Worm (Caenorhabditis elegans) whole organism, L2 larva: ENCODE measurements around the gene T02H6.8.
A peak's percentile ranks its signal among the peaks of the same experiment; 100 is the strongest.

ENCODE experiments used
- C34F6.9 ChIP-seq: fragments of 150-350 bp; optimal IDR thresholded peaks from 2 replicates; lab custom pipeline; 2014; ENCODE audit warnings: missing biosample characterization, missing genetic modification characterization
- F13H6.1 ChIP-seq: sonication (generic microtip); optimal IDR thresholded peaks from 2 replicates; lab custom pipeline; 2016; ENCODE audit warnings: missing genetic modification characterization, missing compliant biosample characterization
- R02D3.7 ChIP-seq: fragments of 150-350 bp; optimal IDR thresholded peaks from 2 replicates; lab custom pipeline; 2014; ENCODE audit warnings: missing biosample characterization, missing genetic modification characterization
- Y55F3AM.14 ChIP-seq: fragments of 200-800 bp; sonication (Bioruptor generic); optimal IDR thresholded peaks from 2 replicates; lab custom pipeline; 2018; ENCODE audit warnings: mild to moderate bottlenecking, missing genetic modification characterization, missing compliant biosample characterization
- alr-1 ChIP-seq: fragments of 150-350 bp; optimal IDR thresholded peaks from 2 replicates; lab custom pipeline; 2014; ENCODE audit warnings: missing biosample characterization, missing genetic modification characterization
- ama-1 ChIP-seq: fragments of 150-350 bp; optimal IDR thresholded peaks from 2 replicates; lab custom pipeline; 2018; ENCODE audit warnings: inconsistent platforms
- blmp-1 ChIP-seq: sonication (generic microtip); optimal IDR thresholded peaks from 2 replicates; lab custom pipeline; 2017; ENCODE audit warnings: missing genetic modification characterization, mild to moderate bottlenecking, missing compliant biosample characterization, antibody characterized with exemption, moderate library complexity; ENCODE audit not compliant: insufficient read depth
- ceh-16 ChIP-seq: fragments of 150-350 bp; optimal IDR thresholded peaks from 2 replicates; lab custom pipeline; 2014; ENCODE audit warnings: missing biosample characterization, missing genetic modification characterization
- ceh-82 ChIP-seq: fragments of 150-350 bp; optimal IDR thresholded peaks from 2 replicates; lab custom pipeline; 2014; ENCODE audit warnings: missing biosample characterization, missing genetic modification characterization
- crh-2 ChIP-seq: sonication (generic microtip); optimal IDR thresholded peaks from 2 replicates; lab custom pipeline; 2017; ENCODE audit warnings: missing biosample characterization, missing genetic modification characterization
- egl-27 ChIP-seq: sonication (generic microtip); optimal IDR thresholded peaks from 3 replicates; lab custom pipeline; 2017; ENCODE audit warnings: missing biosample characterization, missing genetic modification reagents, missing genetic modification characterization
- elt-3 ChIP-seq: sonication (generic microtip); optimal IDR thresholded peaks from 2 replicates; lab custom pipeline; 2017; ENCODE audit warnings: missing biosample characterization, missing genetic modification characterization
- fos-1 ChIP-seq: fragments of 150-350 bp; optimal IDR thresholded peaks from 2 replicates; lab custom pipeline; 2014; ENCODE audit warnings: missing biosample characterization, missing genetic modification characterization
- gmeb-1 ChIP-seq: fragments of 150-350 bp; optimal IDR thresholded peaks from 2 replicates; lab custom pipeline; 2014; ENCODE audit warnings: missing biosample characterization, missing genetic modification characterization
- lin-13 ChIP-seq: fragments of 150-350 bp; optimal IDR thresholded peaks from 2 replicates; lab custom pipeline; 2014; ENCODE audit warnings: missing biosample characterization, missing genetic modification reagents, missing genetic modification characterization
- lin-39 ChIP-seq: fragments of 150-350 bp; optimal IDR thresholded peaks from 2 replicates; lab custom pipeline; 2014; ENCODE audit warnings: missing biosample characterization, missing genetic modification reagents, missing genetic modification characterization
- lsy-2 ChIP-seq, 2 experiments: fragments of 150-350 bp in 1 of 2; sonication (generic microtip) in 1 of 2; optimal IDR thresholded peaks; 2 replicates each; lab custom pipeline; 2014 to 2017; ENCODE audit warnings: missing biosample characterization in 2 of 2, missing genetic modification characterization in 2 of 2
- mab-5 ChIP-seq: fragments of 150-350 bp; optimal IDR thresholded peaks from 2 replicates; lab custom pipeline; 2014; ENCODE audit warnings: missing biosample characterization, missing genetic modification characterization
- mbf-1 ChIP-seq: sonication (generic microtip); optimal IDR thresholded peaks from 2 replicates; lab custom pipeline; 2017; ENCODE audit warnings: missing biosample characterization, missing genetic modification characterization
- nhr-10 ChIP-seq: sonication (generic microtip); optimal IDR thresholded peaks from 2 replicates; lab custom pipeline; 2017; ENCODE audit warnings: missing biosample characterization, missing genetic modification characterization
- nhr-11 ChIP-seq: fragments of 150-350 bp; optimal IDR thresholded peaks from 2 replicates; lab custom pipeline; 2014; ENCODE audit warnings: missing biosample characterization, missing genetic modification characterization
- nhr-12 ChIP-seq: fragments of 150-350 bp; optimal IDR thresholded peaks from 2 replicates; lab custom pipeline; 2014; ENCODE audit warnings: missing biosample characterization, missing genetic modification characterization
- nhr-6 ChIP-seq: fragments of 150-350 bp; optimal IDR thresholded peaks from 2 replicates; lab custom pipeline; 2014; ENCODE audit warnings: missing biosample characterization, missing genetic modification characterization
- peb-1 ChIP-seq: fragments of 150-350 bp; optimal IDR thresholded peaks from 2 replicates; lab custom pipeline; 2014; ENCODE audit warnings: missing biosample characterization, missing genetic modification characterization
- sem-4 ChIP-seq: fragments of 150-350 bp; optimal IDR thresholded peaks from 2 replicates; lab custom pipeline; 2014; ENCODE audit warnings: missing biosample characterization, missing genetic modification reagents, missing genetic modification characterization
- skn-1 ChIP-seq: sonication (generic microtip); optimal IDR thresholded peaks from 2 replicates; lab custom pipeline; 2017; ENCODE audit warnings: missing biosample characterization, missing genetic modification characterization
- sma-3 ChIP-seq: sonication (generic microtip); optimal IDR thresholded peaks from 2 replicates; lab custom pipeline; 2016; ENCODE audit warnings: missing genetic modification reagents, missing genetic modification characterization, missing compliant biosample characterization
- sma-9 ChIP-seq, 2 experiments: fragments of 150-350 bp in 1 of 2; sonication (generic microtip) in 1 of 2; optimal IDR thresholded peaks; 2 replicates each; lab custom pipeline; 2014 to 2016; ENCODE audit warnings: missing genetic modification characterization in 2 of 2, mild to moderate bottlenecking in 1 of 2, missing biosample characterization in 1 of 2, missing compliant biosample characterization in 1 of 2, missing genetic modification reagents in 1 of 2, moderate library complexity in 1 of 2
- snpc-4 ChIP-seq: fragments of 150-350 bp; optimal IDR thresholded peaks from 2 replicates; lab custom pipeline; 2014; ENCODE audit warnings: missing biosample characterization, missing genetic modification characterization
- unc-39 ChIP-seq: fragments of 150-350 bp; optimal IDR thresholded peaks from 2 replicates; lab custom pipeline; 2014; ENCODE audit warnings: missing biosample characterization, missing genetic modification characterization
- unc-55 ChIP-seq: fragments of 150-350 bp; sonication (generic microtip); optimal IDR thresholded peaks from 3 replicates; lab custom pipeline; 2014; ENCODE audit warnings: missing biosample characterization, missing genetic modification reagents, missing genetic modification characterization
- unc-62 ChIP-seq: fragments of 150-350 bp; optimal IDR thresholded peaks from 2 replicates; lab custom pipeline; 2014; ENCODE audit warnings: missing biosample characterization, missing genetic modification reagents, missing genetic modification characterization
- zag-1 ChIP-seq: fragments of 150-350 bp; optimal IDR thresholded peaks from 2 replicates; lab custom pipeline; 2014; ENCODE audit warnings: missing biosample characterization, missing genetic modification characterization
- ztf-1 ChIP-seq: fragments of 200-800 bp; sonication (Bioruptor generic); conservative IDR thresholded peaks from 2 replicates; pipeline ENCODE4 v1.3.6; 2022; ENCODE audit warnings: missing genetic modification characterization, missing compliant biosample characterization
- ztf-4 ChIP-seq: fragments of 150-350 bp; optimal IDR thresholded peaks from 2 replicates; lab custom pipeline; 2014; ENCODE audit warnings: missing biosample characterization, missing genetic modification characterization

The T02H6.8 gene

DNA sequence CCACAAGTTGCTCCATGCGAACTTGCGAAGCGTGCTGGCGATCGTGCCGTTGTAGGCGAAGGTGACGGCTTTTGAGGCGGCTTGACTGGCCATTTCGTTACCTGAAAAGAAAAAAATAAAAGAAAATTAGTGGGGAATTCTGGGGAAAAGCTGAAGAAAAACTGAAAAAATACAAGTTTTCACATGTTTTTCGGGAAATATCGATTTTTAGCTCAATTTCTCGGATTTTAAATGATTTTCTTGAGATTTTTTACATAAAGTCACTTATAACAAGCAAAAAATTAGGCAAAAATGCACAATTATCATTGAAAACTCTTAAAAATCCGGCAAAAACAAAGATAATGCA, 20.4 kb downstream of the T02H6.8 start, which contains the start of gene T02H6.11:
TSS of gene T02H6.11 (minus strand) at position 101 of the 346 bp plus-strand sequence.
- TF ChIP-seq zag-1 (tag; lab: Kevin White, UChicago) (no peak), egl-27 (no peak), R02D3.7 (tag; lab: Kevin White, UChicago) (no peak), unc-39 (no peak), lin-39 (tag; lab: Kevin White, UChicago) (no peak)

DNA sequence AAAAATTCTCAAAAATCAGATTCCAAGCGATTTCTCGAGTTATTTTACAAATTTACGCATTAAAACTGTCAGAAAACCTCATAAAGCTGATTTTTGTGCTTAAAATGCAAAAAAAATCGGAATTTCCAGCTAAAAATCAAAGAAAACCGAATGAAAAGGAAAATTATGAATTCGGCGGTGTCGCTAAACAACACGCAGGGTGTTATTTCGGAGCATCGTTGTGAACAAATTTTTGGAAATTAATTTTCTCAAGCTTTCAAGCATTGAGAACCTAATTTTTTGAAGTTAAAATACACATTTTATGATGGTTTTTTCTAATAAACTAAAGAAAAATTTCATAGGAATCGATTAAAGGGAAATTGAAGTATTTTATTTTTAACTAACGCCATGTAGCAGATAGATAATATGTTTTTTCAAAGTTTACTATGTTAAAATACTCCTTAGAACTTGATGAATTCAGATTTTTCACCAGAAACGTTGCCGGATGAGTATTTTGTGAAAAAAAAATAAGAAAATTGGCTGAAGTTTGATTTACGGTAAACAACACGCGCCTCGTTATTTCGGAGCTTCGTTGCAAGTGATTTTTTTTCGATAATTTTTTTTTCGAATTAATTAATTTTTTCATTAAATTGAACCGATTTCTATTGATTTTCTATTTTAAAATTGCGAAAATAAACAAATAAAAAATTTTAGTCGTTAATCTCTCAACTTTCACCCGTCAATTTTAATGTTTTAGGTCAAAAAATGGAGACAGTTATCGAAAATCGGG, 20.9 kb downstream of the T02H6.8 start, which contains the start of gene thoc-1:
TSS of gene thoc-1 (plus strand) at position 737 of the 769 bp plus-strand sequence.
- TF ChIP-seq lin-39 (tag; lab: Kevin White, UChicago) = no peak
- peak in 1 of 2 experiments; percentile 16 for TF ChIP-seq lsy-2 (tag; optimal IDR thresholded peaks at IDR 0.05; lab: Kevin White, UChicago)

DNA sequence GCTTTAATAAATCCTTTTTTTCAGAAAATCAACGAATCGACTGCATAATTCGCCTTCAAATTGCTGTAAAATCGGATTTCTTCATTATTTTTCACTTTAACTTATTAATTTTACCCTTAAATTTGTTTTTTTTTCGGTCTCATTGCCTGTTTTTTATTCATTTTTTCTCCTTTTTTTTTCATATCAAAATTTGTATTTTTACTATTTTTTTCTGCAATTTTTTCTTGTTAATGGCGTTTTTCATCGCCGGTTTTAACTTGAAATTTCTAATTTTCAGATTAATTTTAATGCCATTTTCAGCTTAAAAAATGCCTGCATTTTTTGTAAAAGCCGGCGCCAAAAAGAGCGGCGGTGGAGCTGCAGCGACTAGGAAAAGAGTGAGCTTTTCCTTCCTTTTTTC, 28.4 kb downstream of the T02H6.8 start, which contains the start of gene T02H6.1:
TSS of gene T02H6.1 (plus strand) at position 301 of the 400 bp plus-strand sequence.
- no peak for TF ChIP-seq ceh-16 (tag; lab: Kevin White, UChicago)
- TF ChIP-seq fos-1 (tag; lab: Kevin White, UChicago) = no peak
- no peak for TF ChIP-seq lin-13 (GFP tag; lab: Kevin White, UChicago)
- no peak for TF ChIP-seq unc-55
- TF ChIP-seq sma-3 (GFP tag; lab: Kevin White, UChicago) = no peak
- TF ChIP-seq mbf-1 (tag; lab: Kevin White, UChicago) = no peak
- no peak for TF ChIP-seq ztf-4
- TF ChIP-seq egl-27 = no peak
- no peak for TF ChIP-seq Y55F3AM.14
- no peak for TF ChIP-seq nhr-12
- no peak for TF ChIP-seq snpc-4 (tag; lab: Kevin White, UChicago)

DNA sequence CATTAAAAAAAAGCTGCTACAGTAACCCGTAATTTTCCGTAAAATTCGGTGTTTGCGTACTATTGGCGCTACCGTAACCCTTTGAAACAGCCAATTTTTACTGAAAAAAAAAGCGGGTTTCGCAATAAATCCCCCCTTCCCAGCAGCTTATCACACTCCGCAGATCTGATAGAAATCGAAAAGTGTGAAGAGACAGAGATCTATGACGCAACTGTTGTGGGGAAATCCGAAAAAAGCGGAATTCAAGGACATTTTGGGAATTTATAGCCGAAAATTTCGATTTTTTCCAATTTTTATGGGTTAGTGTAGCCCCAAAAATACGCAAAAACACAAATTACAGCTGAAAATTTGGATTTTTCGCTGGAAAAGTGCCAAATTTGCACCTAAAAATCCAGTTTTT, 41.3 kb downstream of the T02H6.8 start:
- TF ChIP-seq zag-1 (tag; lab: Kevin White, UChicago) = no peak
- TF ChIP-seq elt-3 (tag; lab: Kevin White, UChicago) = no peak
- TF ChIP-seq ama-1 (lab: Kevin White, UChicago) = no peak
- TF ChIP-seq unc-39 = no peak
- TF ChIP-seq lsy-2 (tag; optimal IDR thresholded peaks at IDR 0.05; lab: Kevin White, UChicago) = no peak
- TF ChIP-seq sma-9 (GFP tag; optimal IDR thresholded peaks at IDR 0.05; lab: Kevin White, UChicago) = no peak
- TF ChIP-seq sma-9 (tag; optimal IDR thresholded peaks at IDR 0.05; lab: Kevin White, UChicago) = no peak
- TF ChIP-seq lin-13 (GFP tag; lab: Kevin White, UChicago) = no peak
- TF ChIP-seq peb-1 (tag; lab: Kevin White, UChicago) = no peak
- no peak for TF ChIP-seq lin-39 (tag; lab: Kevin White, UChicago)
- no peak for TF ChIP-seq ceh-16 (tag; lab: Kevin White, UChicago)
- no peak for TF ChIP-seq nhr-10 (tag; lab: Kevin White, UChicago)
- no peak for TF ChIP-seq skn-1 (tag; lab: Kevin White, UChicago)
- TF ChIP-seq blmp-1 (tag; lab: Kevin White, UChicago) = no peak
- no peak for TF ChIP-seq ztf-1 (GFP tag; lab: Robert Waterston, UW)
- no peak for TF ChIP-seq nhr-11
- TF ChIP-seq fos-1 (tag; lab: Kevin White, UChicago) = no peak
- TF ChIP-seq ztf-4 = no peak

DNA sequence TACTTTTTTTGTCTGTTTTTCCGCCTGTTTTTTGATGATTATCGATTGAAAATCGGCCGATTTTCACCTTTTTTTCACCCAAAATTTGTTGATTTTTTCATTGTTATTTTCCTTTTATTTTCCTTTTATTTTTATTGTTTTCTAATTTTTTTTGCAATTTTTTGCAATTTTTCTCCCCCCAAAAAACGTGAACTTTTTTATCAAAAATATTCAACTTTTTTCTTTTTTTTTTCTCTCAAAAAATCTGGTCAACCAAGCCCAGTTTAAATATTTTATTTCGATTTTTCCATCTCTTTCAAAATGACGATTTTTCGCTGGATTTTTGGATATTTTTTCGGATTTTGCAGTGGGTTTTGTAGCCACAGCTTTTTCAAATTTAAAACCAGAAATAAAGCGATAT, 42.9 kb downstream of the T02H6.8 start, which contains the start of gene rfip-2:
TSS of gene rfip-2 (plus strand) at position 301 of the 400 bp plus-strand sequence.
- TF ChIP-seq gmeb-1 (tag; lab: Kevin White, UChicago) = no peak
- no peak for TF ChIP-seq lsy-2 (tag; optimal IDR thresholded peaks at IDR 0.05; lab: Kevin White, UChicago)

DNA sequence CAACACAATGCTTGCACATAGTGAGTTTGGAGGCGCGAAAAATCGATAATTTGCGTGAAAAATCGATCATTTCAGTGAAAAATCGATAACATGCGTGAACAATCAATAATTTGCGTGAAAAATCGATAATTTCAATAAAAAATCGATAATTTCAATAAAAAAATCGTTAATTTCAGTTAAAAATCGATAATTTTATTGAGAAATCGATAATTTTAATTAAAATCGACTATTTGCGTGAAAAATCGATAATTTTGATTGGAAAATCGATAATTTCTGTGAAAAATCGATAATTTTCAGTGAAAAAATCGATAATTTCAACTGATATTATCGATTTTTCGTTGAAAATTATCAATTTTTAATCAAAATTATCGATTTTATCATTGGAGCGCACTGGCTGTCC, 43.4 kb downstream of the T02H6.8 start:
- TF ChIP-seq peb-1 (tag; lab: Kevin White, UChicago) = no peak
- TF ChIP-seq lsy-2 (tag; optimal IDR thresholded peaks at IDR 0.05; lab: Kevin White, UChicago) = no peak
- no peak for TF ChIP-seq nhr-6 (tag; lab: Kevin White, UChicago)
- TF ChIP-seq mab-5 (tag; lab: Kevin White, UChicago) = no peak
- TF ChIP-seq crh-2 = no peak
- no peak for TF ChIP-seq fos-1 (tag; lab: Kevin White, UChicago)
- no peak for TF ChIP-seq F13H6.1 (tag; lab: Kevin White, UChicago)
- no peak for TF ChIP-seq Y55F3AM.14
- no peak for TF ChIP-seq alr-1 (tag; lab: Kevin White, UChicago)
- no peak for TF ChIP-seq egl-27
- TF ChIP-seq unc-62 = no peak
- no peak for TF ChIP-seq nhr-11
- no peak for TF ChIP-seq zag-1 (tag; lab: Kevin White, UChicago)
- TF ChIP-seq sma-9 (GFP tag; optimal IDR thresholded peaks at IDR 0.05; lab: Kevin White, UChicago) = no peak
- TF ChIP-seq sma-9 (tag; optimal IDR thresholded peaks at IDR 0.05; lab: Kevin White, UChicago) = no peak
- no peak for TF ChIP-seq C34F6.9 (tag; lab: Kevin White, UChicago)
- TF ChIP-seq ceh-82 (tag; lab: Kevin White, UChicago) = no peak
- no peak for TF ChIP-seq sem-4 (tag; lab: Kevin White, UChicago)
